Fruit fly (Drosophila melanogaster) whole organism, embryonic: ENCODE data around the gene Tcs6.

Source experiments
- Abd-B ChIP-seq: fragments of 200-800 bp; sonication (Bioruptor generic); optimal IDR thresholded peaks from 2 replicates; lab custom pipeline; 2018; ENCODE audit warnings: missing biosample characterization, mild to moderate bottlenecking, missing genetic modification characterization, moderate library complexity
- CG10209 ChIP-seq: fragments of 200-800 bp; sonication (Bioruptor generic); optimal IDR thresholded peaks from 3 replicates; lab custom pipeline; 2017; ENCODE audit warnings: missing biosample characterization, mild to moderate bottlenecking, missing genetic modification characterization, missing genetic modification reagents
- CG10543 ChIP-seq: fragments of 200-800 bp; sonication (Bioruptor generic); optimal IDR thresholded peaks from 3 replicates; lab custom pipeline; 2017; ENCODE audit warnings: missing biosample characterization, mild to moderate bottlenecking, missing genetic modification characterization, moderate library complexity
- CG11504 ChIP-seq: fragments of 200-800 bp; sonication (Bioruptor generic); optimal IDR thresholded peaks from 3 replicates; lab custom pipeline; 2019; ENCODE audit warnings: missing biosample characterization, mild to moderate bottlenecking, missing genetic modification characterization, moderate library complexity
- CG12071 ChIP-seq: fragments of 200-800 bp; sonication (Bioruptor generic); optimal IDR thresholded peaks from 3 replicates; lab custom pipeline; 2018; ENCODE audit warnings: missing biosample characterization, mild to moderate bottlenecking, missing genetic modification characterization
- CG12236 ChIP-seq: fragments of 200-800 bp; sonication (Bioruptor generic); optimal IDR thresholded peaks from 2 replicates; lab custom pipeline; 2016; ENCODE audit warnings: missing biosample characterization, missing genetic modification characterization
- CG12769 ChIP-seq: fragments of 200-800 bp; sonication (Bioruptor generic); optimal IDR thresholded peaks from 2 replicates; lab custom pipeline; 2019; ENCODE audit warnings: missing biosample characterization, mild to moderate bottlenecking, missing genetic modification characterization, moderate library complexity
- CG13296 ChIP-seq: fragments of 200-800 bp; sonication (Bioruptor generic); optimal IDR thresholded peaks from 3 replicates; lab custom pipeline; 2018; ENCODE audit warnings: missing biosample characterization, mild to moderate bottlenecking, missing genetic modification characterization
- CG13424 ChIP-seq: fragments of 200-800 bp; sonication (Bioruptor generic); optimal IDR thresholded peaks from 2 replicates; lab custom pipeline; 2019; ENCODE audit warnings: missing biosample characterization, mild to moderate bottlenecking, missing genetic modification characterization, moderate library complexity
- CG14014 ChIP-seq: fragments of 200-800 bp; sonication (Bioruptor generic); IDR thresholded peaks from 2 replicates; pipeline ENCODE4 v1.3.6; 2022; ENCODE audit warnings: missing biosample characterization, missing genetic modification characterization
- CG15269 ChIP-seq: fragments of 200-800 bp; sonication (Bioruptor generic); optimal IDR thresholded peaks from 2 replicates; lab custom pipeline; 2018; ENCODE audit warnings: missing biosample characterization, mild to moderate bottlenecking, missing genetic modification characterization, moderate library complexity
- CG17328 ChIP-seq: fragments of 200-800 bp; sonication (Bioruptor generic); IDR thresholded peaks from 2 replicates; pipeline ENCODE4 v1.3.6; 2022; ENCODE audit warnings: missing biosample characterization, missing genetic modification characterization
- CG17568 ChIP-seq: fragments of 200-800 bp; sonication (Bioruptor generic); optimal IDR thresholded peaks from 2 replicates; lab custom pipeline; 2018; ENCODE audit warnings: missing biosample characterization, mild to moderate bottlenecking, missing genetic modification characterization, moderate library complexity
- CG17912 ChIP-seq: fragments of 200-800 bp; sonication (Bioruptor generic); optimal IDR thresholded peaks from 2 replicates; lab custom pipeline; 2018; ENCODE audit warnings: missing biosample characterization, mild to moderate bottlenecking, missing genetic modification characterization
- CG2678 ChIP-seq: fragments of 200-800 bp; sonication (Bioruptor generic); optimal IDR thresholded peaks from 3 replicates; lab custom pipeline; 2019; ENCODE audit warnings: missing biosample characterization, mild to moderate bottlenecking, missing genetic modification characterization, moderate library complexity
- CG2875 ChIP-seq: fragments of 200-800 bp; sonication (Bioruptor generic); optimal IDR thresholded peaks from 2 replicates; lab custom pipeline; 2017; ENCODE audit warnings: missing biosample characterization, mild to moderate bottlenecking, missing genetic modification characterization, missing genetic modification reagents
- CG2889 ChIP-seq: fragments of 200-800 bp; sonication (Bioruptor generic); IDR thresholded peaks from 3 replicates; pipeline ENCODE4 v1.3.6; 2022; ENCODE audit warnings: missing biosample characterization, missing genetic modification characterization
- CG30020 ChIP-seq: fragments of 200-800 bp; optimal IDR thresholded peaks from 2 replicates; lab custom pipeline; 2019; ENCODE audit warnings: missing biosample characterization, mild to moderate bottlenecking, missing genetic modification characterization, moderate library complexity
- CG4707 ChIP-seq: fragments of 200-800 bp; sonication (Bioruptor generic); optimal IDR thresholded peaks from 2 replicates; lab custom pipeline; 2018; ENCODE audit warnings: missing biosample characterization, mild to moderate bottlenecking, missing genetic modification characterization, moderate library complexity
- CG7745 ChIP-seq: fragments of 200-800 bp; sonication (Bioruptor generic); optimal IDR thresholded peaks from 2 replicates; lab custom pipeline; 2018; ENCODE audit warnings: missing biosample characterization, mild to moderate bottlenecking, missing genetic modification characterization, moderate library complexity
- CG8478 ChIP-seq: fragments of >200 bp; optimal IDR thresholded peaks from 2 replicates; lab custom pipeline; 2018
- CG9727 ChIP-seq: fragments of 200-800 bp; sonication (Bioruptor generic); optimal IDR thresholded peaks from 3 replicates; lab custom pipeline; 2017; ENCODE audit warnings: missing biosample characterization, mild to moderate bottlenecking, missing genetic modification characterization
- D ChIP-seq, 2 experiments: fragments of 200-800 bp in 1 of 2; fragments of >200 bp in 1 of 2; sonication (Bioruptor generic) in 1 of 2; optimal IDR thresholded peaks; 2 replicates in 1 of 2; 3 replicates in 1 of 2; lab custom pipeline; 2017; ENCODE audit warnings: mild to moderate bottlenecking in 1 of 2, missing biosample characterization in 1 of 2, missing genetic modification characterization in 1 of 2, missing genetic modification reagents in 1 of 2
- Deaf1 ChIP-seq: fragments of 200-800 bp; optimal IDR thresholded peaks from 3 replicates; lab custom pipeline; 2019; ENCODE audit warnings: missing biosample characterization, mild to moderate bottlenecking, missing genetic modification characterization, moderate library complexity
- Dip3 ChIP-seq: fragments of 200-800 bp; sonication (Bioruptor generic); optimal IDR thresholded peaks from 3 replicates; lab custom pipeline; 2016; ENCODE audit warnings: missing biosample characterization, missing genetic modification characterization
- Drgx ChIP-seq: fragments of 200-800 bp; sonication (Bioruptor generic); IDR thresholded peaks from 2 replicates; pipeline ENCODE4 v1.3.6; 2022; ENCODE audit warnings: missing biosample characterization, missing genetic modification characterization
- Fer3 ChIP-seq: fragments of 200-800 bp; sonication (Bioruptor generic); optimal IDR thresholded peaks from 2 replicates; lab custom pipeline; 2018; ENCODE audit warnings: missing biosample characterization, mild to moderate bottlenecking, missing genetic modification characterization, moderate library complexity
- HHEX ChIP-seq: fragments of 200-800 bp; sonication (Bioruptor generic); optimal IDR thresholded peaks from 3 replicates; lab custom pipeline; 2017; ENCODE audit warnings: missing biosample characterization, mild to moderate bottlenecking, missing genetic modification characterization, missing genetic modification reagents
- HLHmδ ChIP-seq: fragments of 200-800 bp; sonication (Bioruptor generic); optimal IDR thresholded peaks from 2 replicates; lab custom pipeline; 2018; ENCODE audit warnings: missing biosample characterization, mild to moderate bottlenecking, missing genetic modification characterization, moderate library complexity
- Jarid2 ChIP-seq: fragments of 200-800 bp; sonication (Bioruptor generic); optimal IDR thresholded peaks from 3 replicates; lab custom pipeline; 2017; ENCODE audit warnings: mild to moderate bottlenecking, missing biosample characterization, missing genetic modification reagents, missing genetic modification characterization
- Med ChIP-seq: fragments of 200-800 bp; sonication (Bioruptor generic); peaks from one replicate; lab custom pipeline; 2016; ENCODE audit warnings: missing biosample characterization, missing genetic modification characterization, mild to moderate bottlenecking, inconsistent platforms, moderate library complexity
- Sox100B ChIP-seq: fragments of 200-800 bp; sonication (Bioruptor generic); optimal IDR thresholded peaks from 3 replicates; lab custom pipeline; 2018; ENCODE audit warnings: missing biosample characterization, mild to moderate bottlenecking, missing genetic modification characterization
- Spps ChIP-seq: fragments of 200-800 bp; sonication (Bioruptor generic); optimal IDR thresholded peaks from 2 replicates; lab custom pipeline; 2018; ENCODE audit warnings: missing biosample characterization, mild to moderate bottlenecking, missing genetic modification characterization
- dmrt11E ChIP-seq: fragments of 200-800 bp; sonication (Bioruptor generic); optimal IDR thresholded peaks from 3 replicates; lab custom pipeline; 2018; ENCODE audit warnings: missing biosample characterization, mild to moderate bottlenecking, missing genetic modification characterization, moderate library complexity
- dmrt99B ChIP-seq: fragments of 200-800 bp; sonication (Bioruptor generic); optimal IDR thresholded peaks from 2 replicates; lab custom pipeline; 2018; ENCODE audit warnings: missing biosample characterization, mild to moderate bottlenecking, missing genetic modification characterization, moderate library complexity
- gem ChIP-seq: fragments of 200-800 bp; sonication (Bioruptor generic); optimal IDR thresholded peaks from 2 replicates; lab custom pipeline; 2019; ENCODE audit warnings: missing biosample characterization, mild to moderate bottlenecking, missing genetic modification characterization, moderate library complexity
- grau ChIP-seq: fragments of 200-800 bp; optimal IDR thresholded peaks from 3 replicates; lab custom pipeline; 2019; ENCODE audit warnings: missing biosample characterization, mild to moderate bottlenecking, missing genetic modification characterization, moderate library complexity
- gsb-n ChIP-seq: fragments of 200-800 bp; sonication (Bioruptor generic); optimal IDR thresholded peaks from 3 replicates; lab custom pipeline; 2018; ENCODE audit warnings: missing biosample characterization, mild to moderate bottlenecking, missing genetic modification characterization
- kni ChIP-seq: fragments of 200-800 bp; sonication (Bioruptor generic); optimal IDR thresholded peaks from 3 replicates; lab custom pipeline; 2017; ENCODE audit warnings: mild to moderate bottlenecking, missing biosample characterization, missing genetic modification reagents, missing genetic modification characterization
- lov ChIP-seq, 2 experiments: fragments of 200-800 bp in 1 of 2; fragments of >200 bp in 1 of 2; sonication (Bioruptor generic) in 1 of 2; IDR thresholded peaks in 1 of 2; optimal IDR thresholded peaks in 1 of 2; 2 replicates in 1 of 2; 3 replicates in 1 of 2; pipeline versions ENCODE4 v1.3.6 to Lab custom; 2017 to 2022; ENCODE audit warnings: missing biosample characterization in 1 of 2, missing genetic modification characterization in 1 of 2
- nerfin-1 ChIP-seq: fragments of 200-800 bp; sonication (Bioruptor generic); optimal IDR thresholded peaks from 3 replicates; lab custom pipeline; 2019; ENCODE audit warnings: missing biosample characterization, mild to moderate bottlenecking, missing genetic modification characterization, moderate library complexity
- pnt ChIP-seq: fragments of 200-800 bp; sonication (Bioruptor generic); optimal IDR thresholded peaks from 3 replicates; lab custom pipeline; 2016; ENCODE audit warnings: missing biosample characterization, missing genetic modification characterization
- pros ChIP-seq: fragments of 200-800 bp; sonication (Bioruptor generic); optimal IDR thresholded peaks from 3 replicates; lab custom pipeline; 2019; ENCODE audit warnings: missing biosample characterization, mild to moderate bottlenecking, missing genetic modification characterization, moderate library complexity
- rib ChIP-seq: fragments of 200-800 bp; sonication (Bioruptor generic); IDR thresholded peaks from 2 replicates; pipeline ENCODE4 v1.3.6; 2022; ENCODE audit warnings: missing biosample characterization, missing genetic modification characterization
- so ChIP-seq: fragments of 200-800 bp; sonication (Bioruptor generic); IDR thresholded peaks from 3 replicates; pipeline ENCODE4 v1.3.6; 2022; ENCODE audit warnings: missing biosample characterization, missing genetic modification characterization
- trh ChIP-seq: fragments of 200-800 bp; sonication (Bioruptor generic); optimal IDR thresholded peaks from 2 replicates; lab custom pipeline; 2016; ENCODE audit warnings: missing biosample characterization, missing genetic modification characterization
- twi ChIP-seq: fragments of 200-800 bp; optimal IDR thresholded peaks from 2 replicates; lab custom pipeline; 2019; ENCODE audit warnings: missing biosample characterization, mild to moderate bottlenecking, missing genetic modification characterization, moderate library complexity

Gene Tcs6

DNA sequence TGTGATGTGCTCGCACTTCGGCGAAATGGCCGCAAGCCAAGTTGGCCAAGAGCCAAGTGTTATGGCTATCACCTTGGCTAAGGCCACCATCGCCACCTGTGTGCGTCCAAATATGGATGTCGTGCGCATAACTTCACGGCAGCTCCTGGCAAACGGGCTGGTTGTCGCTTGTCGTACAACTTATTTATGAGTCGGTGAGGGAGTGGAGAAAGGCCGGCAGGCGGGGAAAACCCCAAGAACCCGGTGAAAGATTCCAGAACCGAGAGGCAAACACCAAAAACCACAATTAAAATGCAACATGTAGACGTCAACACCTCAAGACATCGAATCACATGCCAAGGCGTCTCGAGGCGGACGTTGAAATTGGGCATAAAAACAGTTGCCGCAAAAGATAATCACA lies 45.7 kb downstream of the Tcs6 start:
- 0 out of 2 replicates have a peak, but pooled peaks have one; percentile 29 for TF ChIP-seq Drgx
- TF ChIP-seq pros, result peak; percentile 13
- peak; percentile 14 for TF ChIP-seq HLHmδ
- no peak for TF ChIP-seq Dip3 (GFP tag; lab: Kevin White, UChicago)
- TF ChIP-seq kni (GFP tag; lab: Kevin White, UChicago), result peak; percentile 53
- TF ChIP-seq Fer3 (tag; lab: Kevin White, UChicago), result no peak
- TF ChIP-seq gem, result no peak
- TF ChIP-seq Med (GFP tag; lab: Kevin White, UChicago), result peak; percentile 11
- TF ChIP-seq CG14014 (GFP tag; lab: Robert Waterston, UW), result no peak
- peak; percentile 46 for TF ChIP-seq D (optimal IDR thresholded peaks at IDR 0.05; lab: Kevin White, UChicago)
- no peak for TF ChIP-seq D (GFP tag; optimal IDR thresholded peaks at IDR 0.05; lab: Kevin White, UChicago)
- TF ChIP-seq lov (optimal IDR thresholded peaks at IDR 0.05; lab: Kevin White, UChicago), result no peak
- TF ChIP-seq lov (GFP tag; IDR thresholded peaks at IDR 0.05; lab: Robert Waterston, UW), result 0 out of 3 replicates have a peak, but pooled peaks have one; percentile 30
- TF ChIP-seq pnt, result no peak

DNA sequence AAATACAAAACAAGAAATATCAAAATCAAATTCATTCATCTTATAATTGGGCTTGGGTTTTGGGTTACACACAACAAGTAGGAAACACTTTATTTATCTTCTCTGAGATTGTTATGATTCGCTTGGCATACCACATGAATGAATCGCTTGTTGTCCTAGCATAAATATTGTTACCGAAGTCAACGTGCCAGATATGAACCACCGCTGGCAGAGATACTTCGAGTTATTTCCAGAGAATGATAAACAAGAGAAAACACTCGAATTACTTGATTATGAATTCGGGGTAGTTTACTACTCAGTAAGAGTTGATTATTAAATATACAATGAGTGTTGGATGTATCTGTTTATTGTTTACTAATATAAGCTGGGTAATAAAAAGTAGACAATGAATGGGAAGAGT lies 46.5 kb downstream of the Tcs6 start:
- no peak for TF ChIP-seq CG15269 (tag; lab: Kevin White, UChicago)
- TF ChIP-seq Sox100B (GFP tag; lab: Kevin White, UChicago), result peak; percentile 47
- TF ChIP-seq CG7745, result peak; percentile 73
- TF ChIP-seq rib (GFP tag; lab: Robert Waterston, UW), result no peak
- peak; percentile 46 for TF ChIP-seq twi (tag; lab: Kevin White, UChicago)
- peak; percentile 9 for TF ChIP-seq dmrt99B (tag; lab: Kevin White, UChicago)
- 0 out of 3 replicates have a peak, but pooled peaks have one; percentile 30 for TF ChIP-seq so (GFP tag; lab: Robert Waterston, UW)
- TF ChIP-seq CG2678 (tag; lab: Kevin White, UChicago), result peak; percentile 53
- no peak for TF ChIP-seq trh (GFP tag; lab: Kevin White, UChicago)
- TF ChIP-seq CG30020 (tag; lab: Kevin White, UChicago), result no peak
- TF ChIP-seq CG17912, result peak; percentile 15
- no peak for TF ChIP-seq Abd-B (GFP tag; lab: Kevin White, UChicago)
- TF ChIP-seq Deaf1, result peak; percentile 3
- TF ChIP-seq CG12769 (tag; lab: Kevin White, UChicago), result peak; percentile 11
- TF ChIP-seq CG11504 (tag; lab: Kevin White, UChicago), result peak; percentile 11
- TF ChIP-seq grau (tag; lab: Kevin White, UChicago), result peak; percentile 5
- TF ChIP-seq HHEX, result peak; percentile 37
- peak; percentile 49 for TF ChIP-seq gsb-n (tag; lab: Kevin White, UChicago)
- no peak for TF ChIP-seq lov (optimal IDR thresholded peaks at IDR 0.05; lab: Kevin White, UChicago)
- 0 out of 3 replicates have a peak, but pooled peaks have one; percentile 5 for TF ChIP-seq lov (GFP tag; IDR thresholded peaks at IDR 0.05; lab: Robert Waterston, UW)
- peak; percentile 19 for TF ChIP-seq CG10209 (GFP tag; lab: Kevin White, UChicago)
- no peak for TF ChIP-seq CG8478 (lab: Kevin White, UChicago)
- no peak for TF ChIP-seq CG13296
- TF ChIP-seq Jarid2 (GFP tag; lab: Kevin White, UChicago), result peak; percentile 1
- peak; percentile 66 for TF ChIP-seq dmrt11E (tag; lab: Kevin White, UChicago)
- TF ChIP-seq CG2875, result peak; percentile 32
- peak; percentile 54 for TF ChIP-seq CG9727
- TF ChIP-seq Drgx, result no peak
- TF ChIP-seq CG2889, result no peak
- TF ChIP-seq CG13424 (tag; lab: Kevin White, UChicago), result peak; percentile 26
- no peak for TF ChIP-seq CG17328 (GFP tag; lab: Robert Waterston, UW)
- TF ChIP-seq nerfin-1 (tag; lab: Kevin White, UChicago), result peak; percentile 57
- TF ChIP-seq CG12071 (GFP tag; lab: Kevin White, UChicago), result peak; percentile 44
- TF ChIP-seq CG12236 (GFP tag; lab: Kevin White, UChicago), result peak; percentile 44
- TF ChIP-seq Spps (tag; lab: Kevin White, UChicago), result peak; percentile 42
- peak; percentile 67 for TF ChIP-seq CG17568 (GFP tag; lab: Kevin White, UChicago)
- peak; percentile 43 for TF ChIP-seq CG10543 (GFP tag; lab: Kevin White, UChicago)
- peak; percentile 67 for TF ChIP-seq CG4707 (GFP tag; lab: Kevin White, UChicago)
